Worm (Caenorhabditis elegans) whole organism, young adult: ENCODE measurements around the gene cest-32.

Source experiments
- F22D6.2 ChIP-seq: sonication (generic microtip); optimal IDR thresholded peaks from 2 replicates; lab custom pipeline; 2016; ENCODE audit warnings: mild to moderate bottlenecking, missing genetic modification characterization, missing compliant biosample characterization
- F23B12.7 ChIP-seq: sonication (generic microtip); optimal IDR thresholded peaks from 2 replicates; lab custom pipeline; 2017; ENCODE audit warnings: missing genetic modification characterization, mild to moderate bottlenecking, missing compliant biosample characterization, antibody characterized with exemption, moderate library complexity; ENCODE audit not compliant: insufficient read depth
- T07F8.4 ChIP-seq: sonication (generic microtip); optimal IDR thresholded peaks from 2 replicates; lab custom pipeline; 2016; ENCODE audit warnings: mild to moderate bottlenecking, missing genetic modification characterization, moderate library complexity, missing compliant biosample characterization
- T26A5.8 ChIP-seq: sonication (generic microtip); optimal IDR thresholded peaks from 2 replicates; lab custom pipeline; 2016; ENCODE audit warnings: missing genetic modification characterization, missing compliant biosample characterization
- Y53F4B.3 ChIP-seq: fragments of 200-800 bp; sonication (Bioruptor generic); IDR thresholded peaks from 2 replicates; pipeline ENCODE4 v1.3.6; 2022; ENCODE audit warnings: missing genetic modification reagents, missing genetic modification characterization, missing compliant biosample characterization
- Y56A3A.18 ChIP-seq: fragments of 200-800 bp; sonication (Bioruptor generic); IDR thresholded peaks from 2 replicates; pipeline ENCODE4 v1.3.6; 2022; ENCODE audit warnings: missing genetic modification reagents, missing genetic modification characterization, missing compliant biosample characterization
- Y67H2A.10 ChIP-seq: fragments of 200-800 bp; sonication (Bioruptor generic); conservative IDR thresholded peaks from 2 replicates; pipeline ENCODE4 v1.3.6; 2022; ENCODE audit warnings: missing genetic modification reagents, missing genetic modification characterization, missing compliant biosample characterization
- Y79H2A.3 ChIP-seq: fragments of 200-800 bp; sonication (Bioruptor generic); conservative IDR thresholded peaks from 2 replicates; pipeline ENCODE4 v1.3.6; 2022; ENCODE audit warnings: missing genetic modification reagents, missing genetic modification characterization, missing compliant biosample characterization
- akir-1 ChIP-seq: fragments of 200-800 bp; sonication (Bioruptor generic); optimal IDR thresholded peaks from 2 replicates; lab custom pipeline; 2018; ENCODE audit warnings: mild to moderate bottlenecking, missing genetic modification characterization, moderate library complexity, missing compliant biosample characterization
- atf-7 ChIP-seq: sonication (generic microtip); optimal IDR thresholded peaks from 2 replicates; lab custom pipeline; 2017; ENCODE audit warnings: mild to moderate bottlenecking, missing genetic modification characterization, missing compliant biosample characterization
- attf-5 ChIP-seq: fragments of 200-800 bp; sonication (Bioruptor generic); optimal IDR thresholded peaks from 2 replicates; lab custom pipeline; 2018; ENCODE audit warnings: mild to moderate bottlenecking, missing genetic modification characterization, missing compliant biosample characterization
- bed-1 ChIP-seq: fragments of 200-800 bp; sonication (Bioruptor generic); IDR thresholded peaks from 2 replicates; pipeline ENCODE4 v1.3.6; 2022; ENCODE audit warnings: missing genetic modification reagents, missing genetic modification characterization, missing compliant biosample characterization
- bed-2 ChIP-seq: fragments of 200-800 bp; sonication (Bioruptor generic); IDR thresholded peaks from 2 replicates; pipeline ENCODE4 v1.3.6; 2022; ENCODE audit warnings: missing genetic modification reagents, missing genetic modification characterization, missing compliant biosample characterization
- cebp-1 ChIP-seq, 2 experiments: fragments of 200-800 bp in 1 of 2; sonication (Bioruptor generic) in 1 of 2; sonication (generic microtip) in 1 of 2; IDR thresholded peaks in 1 of 2; optimal IDR thresholded peaks in 1 of 2; 2 replicates each; pipeline versions ENCODE4 v1.3.6 to Lab custom; 2017 to 2022; ENCODE audit warnings: missing compliant biosample characterization in 2 of 2, missing genetic modification characterization in 2 of 2, mild to moderate bottlenecking in 1 of 2, missing genetic modification reagents in 1 of 2, moderate library complexity in 1 of 2
- ceh-100 ChIP-seq: fragments of 200-800 bp; sonication (Bioruptor generic); IDR thresholded peaks from 2 replicates; pipeline ENCODE4 v1.3.6; 2022; ENCODE audit warnings: missing genetic modification reagents, missing genetic modification characterization, missing compliant biosample characterization
- ceh-91 ChIP-seq: fragments of 200-800 bp; sonication (Bioruptor generic); IDR thresholded peaks from 2 replicates; pipeline ENCODE4 v1.3.6; 2022; ENCODE audit warnings: missing genetic modification reagents, missing genetic modification characterization, missing compliant biosample characterization
- chd-7 ChIP-seq: sonication (generic microtip); optimal IDR thresholded peaks from 2 replicates; lab custom pipeline; 2016; ENCODE audit warnings: mild to moderate bottlenecking, missing genetic modification characterization, moderate library complexity, missing compliant biosample characterization
- dox-1 ChIP-seq: fragments of 200-800 bp; sonication (Bioruptor generic); IDR thresholded peaks from 2 replicates; pipeline ENCODE4 v1.3.6; 2022; ENCODE audit warnings: missing genetic modification reagents, missing genetic modification characterization, missing compliant biosample characterization
- efl-1 ChIP-seq: fragments of 150-350 bp; optimal IDR thresholded peaks from 2 replicates; lab custom pipeline; 2014; ENCODE audit warnings: missing biosample characterization, missing genetic modification reagents, missing genetic modification characterization
- egl-44 ChIP-seq: fragments of 200-800 bp; sonication (Bioruptor generic); IDR thresholded peaks from 2 replicates; pipeline ENCODE4 v1.3.6; 2022; ENCODE audit warnings: missing genetic modification reagents, missing genetic modification characterization, missing compliant biosample characterization
- ets-4 ChIP-seq: fragments of 200-800 bp; sonication (Bioruptor generic); optimal IDR thresholded peaks from 2 replicates; lab custom pipeline; 2018; ENCODE audit warnings: mild to moderate bottlenecking, missing genetic modification characterization, missing compliant biosample characterization
- hrde-1 ChIP-seq: sonication (generic microtip); optimal IDR thresholded peaks from 2 replicates; lab custom pipeline; 2016; ENCODE audit warnings: missing genetic modification characterization, mild to moderate bottlenecking, missing compliant biosample characterization, moderate library complexity, missing genotype, missing genetic modification reagents, borderline replicate concordance
- let-607 ChIP-seq, 2 experiments: fragments of 200-800 bp in 1 of 2; sonication (Bioruptor generic) in 1 of 2; sonication (generic microtip) in 1 of 2; optimal IDR thresholded peaks; 2 replicates each; lab custom pipeline; 2016 to 2018; ENCODE audit warnings: mild to moderate bottlenecking in 2 of 2, missing compliant biosample characterization in 2 of 2, missing genetic modification characterization in 2 of 2, moderate library complexity in 2 of 2, missing genotype in 1 of 2
- lin-26 ChIP-seq: fragments of 200-800 bp; sonication (Bioruptor generic); IDR thresholded peaks from 2 replicates; pipeline ENCODE4 v1.3.6; 2022; ENCODE audit warnings: missing genetic modification reagents, missing genetic modification characterization, missing compliant biosample characterization
- lin-40 ChIP-seq: sonication (generic microtip); optimal IDR thresholded peaks from 2 replicates; lab custom pipeline; 2016; ENCODE audit warnings: missing genetic modification characterization, mild to moderate bottlenecking, missing compliant biosample characterization, missing genotype, missing genetic modification reagents
- madf-3 ChIP-seq: fragments of 200-800 bp; sonication (Bioruptor generic); IDR thresholded peaks from 2 replicates; pipeline ENCODE4 v1.3.6; 2022; ENCODE audit warnings: missing genetic modification reagents, missing genetic modification characterization, missing compliant biosample characterization
- madf-6 ChIP-seq: fragments of 200-800 bp; sonication (Bioruptor generic); IDR thresholded peaks from 2 replicates; pipeline ENCODE4 v1.3.6; 2022; ENCODE audit warnings: missing genetic modification reagents, missing genetic modification characterization, missing compliant biosample characterization
- madf-8 ChIP-seq: fragments of 200-800 bp; sonication (Bioruptor generic); conservative IDR thresholded peaks from 2 replicates; pipeline ENCODE4 v1.3.6; 2022; ENCODE audit warnings: missing genetic modification reagents, missing genetic modification characterization, missing compliant biosample characterization
- nfya-2 ChIP-seq: fragments of 200-800 bp; sonication (Bioruptor generic); IDR thresholded peaks from 2 replicates; pipeline ENCODE4 v1.3.6; 2022; ENCODE audit warnings: missing genetic modification reagents, missing genetic modification characterization, missing compliant biosample characterization
- nhr-120 ChIP-seq: fragments of 200-800 bp; sonication (Bioruptor generic); IDR thresholded peaks from 2 replicates; pipeline ENCODE4 v1.3.6; 2022; ENCODE audit warnings: missing genetic modification characterization, missing compliant biosample characterization
- nhr-27 ChIP-seq: fragments of 200-800 bp; sonication (Bioruptor generic); optimal IDR thresholded peaks from 2 replicates; lab custom pipeline; 2018; ENCODE audit warnings: mild to moderate bottlenecking, missing genetic modification characterization, moderate library complexity, missing compliant biosample characterization
- nhr-90 ChIP-seq: sonication (generic microtip); optimal IDR thresholded peaks from 2 replicates; lab custom pipeline; 2016; ENCODE audit warnings: missing genotype, mild to moderate bottlenecking, missing genetic modification characterization, missing compliant biosample characterization
- pbrm-1 ChIP-seq: fragments of 200-800 bp; sonication (Bioruptor generic); IDR thresholded peaks from 2 replicates; pipeline ENCODE4 v1.3.6; 2022; ENCODE audit warnings: missing genetic modification reagents, missing genetic modification characterization, missing compliant biosample characterization
- rcor-1 ChIP-seq: fragments of 200-800 bp; sonication (Bioruptor generic); IDR thresholded peaks from 2 replicates; pipeline ENCODE4 v1.3.6; 2022; ENCODE audit warnings: missing genetic modification reagents, missing genetic modification characterization, missing compliant biosample characterization
- snpc-1.3 ChIP-seq: sonication (generic microtip); optimal IDR thresholded peaks from 2 replicates; lab custom pipeline; 2017; ENCODE audit warnings: missing genetic modification characterization, mild to moderate bottlenecking, missing compliant biosample characterization, antibody characterized with exemption, moderate library complexity, missing genotype, missing genetic modification reagents; ENCODE audit not compliant: insufficient read depth
- somi-1 ChIP-seq: fragments of 200-800 bp; sonication (Bioruptor generic); optimal IDR thresholded peaks from 2 replicates; lab custom pipeline; 2018; ENCODE audit warnings: mild to moderate bottlenecking, missing genetic modification characterization, missing compliant biosample characterization
- tbp1 ChIP-seq: fragments of 200-800 bp; sonication (Bioruptor generic); optimal IDR thresholded peaks from 2 replicates; lab custom pipeline; 2018; ENCODE audit warnings: mild to moderate bottlenecking, missing genetic modification characterization, missing compliant biosample characterization
- tlf-1 ChIP-seq: fragments of 200-800 bp; sonication (Bioruptor generic); optimal IDR thresholded peaks from 2 replicates; lab custom pipeline; 2018; ENCODE audit warnings: mild to moderate bottlenecking, missing genetic modification characterization, missing compliant biosample characterization
- xnd-1 ChIP-seq: sonication (generic microtip); optimal IDR thresholded peaks from 2 replicates; lab custom pipeline; 2016; ENCODE audit warnings: missing genotype, missing genetic modification reagents, missing genetic modification characterization, missing compliant biosample characterization
- zfh-2 ChIP-seq: fragments of 200-800 bp; sonication (Bioruptor generic); conservative IDR thresholded peaks from 2 replicates; pipeline ENCODE4 v1.3.6; 2022; ENCODE audit warnings: missing genetic modification reagents, missing genetic modification characterization, missing compliant biosample characterization
- zim-3 ChIP-seq: sonication (generic microtip); optimal IDR thresholded peaks from 2 replicates; lab custom pipeline; 2017; ENCODE audit warnings: mild to moderate bottlenecking, missing genetic modification characterization, moderate library complexity, missing compliant biosample characterization
- ztf-22 ChIP-seq: fragments of 200-800 bp; sonication (Bioruptor generic); optimal IDR thresholded peaks from 2 replicates; lab custom pipeline; 2018; ENCODE audit warnings: mild to moderate bottlenecking, missing genetic modification characterization, moderate library complexity, missing compliant biosample characterization
- ztf-25 ChIP-seq: fragments of 200-800 bp; sonication (Bioruptor generic); IDR thresholded peaks from 2 replicates; pipeline ENCODE4 v1.3.6; 2022; ENCODE audit warnings: missing genetic modification reagents, missing genetic modification characterization, missing compliant biosample characterization
- ztf-28 ChIP-seq: fragments of 200-800 bp; sonication (Bioruptor generic); IDR thresholded peaks from 2 replicates; pipeline ENCODE4 v1.3.6; 2022; ENCODE audit warnings: missing genetic modification reagents, missing genetic modification characterization, missing compliant biosample characterization
- ztf-3 ChIP-seq: fragments of 200-800 bp; sonication (Bioruptor generic); optimal IDR thresholded peaks from 2 replicates; lab custom pipeline; 2018; ENCODE audit warnings: mild to moderate bottlenecking, missing genetic modification characterization, missing compliant biosample characterization

The cest-32 gene

ce11 chrV:5198240-5198639 is 35.5 kb downstream of the cest-32 start, which contains the start of gene Y47A7.2:
Gene Y47A7.2 (minus strand): TSS chrV:5198340.
- TF ChIP-seq ztf-25 (GFP tag; lab: Robert Waterston, UW): no peak
- TF ChIP-seq madf-8 (GFP tag; lab: Robert Waterston, UW): no peak
- no peak for TF ChIP-seq tlf-1
- TF ChIP-seq somi-1 (GFP tag; lab: Kevin White, UChicago): no peak
- no peak for TF ChIP-seq Y67H2A.10 (GFP tag; lab: Robert Waterston, UW)
- no peak for TF ChIP-seq attf-5 (GFP tag; lab: Kevin White, UChicago)
- TF ChIP-seq ets-4 (GFP tag; lab: Kevin White, UChicago): no peak
- no peak for TF ChIP-seq egl-44
- TF ChIP-seq xnd-1 (tag; lab: Kevin White, UChicago): no peak
- TF ChIP-seq ztf-28: no peak
- TF ChIP-seq madf-3 (GFP tag; lab: Robert Waterston, UW): no peak
- no peak for TF ChIP-seq akir-1
- TF ChIP-seq ztf-22 (GFP tag; lab: Kevin White, UChicago): no peak
- no peak for TF ChIP-seq bed-2 (GFP tag; lab: Robert Waterston, UW)
- TF ChIP-seq lin-40 (tag; lab: Kevin White, UChicago): no peak
- no peak for TF ChIP-seq bed-1 (GFP tag; lab: Robert Waterston, UW)
- no peak for TF ChIP-seq nhr-90 (tag; lab: Kevin White, UChicago)
- TF ChIP-seq rcor-1: no peak
- no peak for TF ChIP-seq T07F8.4
- TF ChIP-seq Y79H2A.3: no peak

ce11 chrV:5194508-5194907 is 39.2 kb downstream of the cest-32 start, which contains the start of gene abu-8:
Gene abu-8 (minus strand): TSS chrV:5194608.
- TF ChIP-seq efl-1 (GFP tag; lab: Kevin White, UChicago) (no peak), madf-6 (GFP tag; lab: Robert Waterston, UW) (no peak), nhr-120 (GFP tag; lab: Robert Waterston, UW) (no peak), nfya-2 (GFP tag; lab: Robert Waterston, UW) (no peak), zim-3 (tag; lab: Kevin White, UChicago) (no peak), zfh-2 (no peak), snpc-1.3 (tag; lab: Kevin White, UChicago) (no peak), lin-40 (tag; lab: Kevin White, UChicago) (no peak)

- TF ChIP-seq cebp-1 (GFP tag; IDR thresholded peaks at IDR 0.05; lab: Robert Waterston, UW): no peak
- TF ChIP-seq cebp-1 (tag; optimal IDR thresholded peaks at IDR 0.05; lab: Kevin White, UChicago): peak; percentile 34
- no peak for TF ChIP-seq ceh-91
- TF ChIP-seq F23B12.7 (tag; lab: Kevin White, UChicago): no peak
- no peak for TF ChIP-seq nfya-2 (GFP tag; lab: Robert Waterston, UW)
- no peak for TF ChIP-seq chd-7 (tag; lab: Kevin White, UChicago)
- no peak for TF ChIP-seq nhr-27 (tag; lab: Kevin White, UChicago)
- no peak for TF ChIP-seq Y53F4B.3 (GFP tag; lab: Robert Waterston, UW)
- TF ChIP-seq atf-7 (tag; lab: Kevin White, UChicago): peak; percentile 26
- no peak for TF ChIP-seq F22D6.2 (tag; lab: Kevin White, UChicago)
- no peak for TF ChIP-seq T26A5.8 (tag; lab: Kevin White, UChicago)
- no peak for TF ChIP-seq dox-1
- peak in 1 of 2 experiments; percentile 30 for TF ChIP-seq let-607 (tag; optimal IDR thresholded peaks at IDR 0.05; lab: Kevin White, UChicago)
- no peak for TF ChIP-seq Y79H2A.3
- no peak for TF ChIP-seq T07F8.4
- no peak for TF ChIP-seq ceh-100
- TF ChIP-seq tbp1 (GFP tag; lab: Kevin White, UChicago): peak; percentile 8
- no peak for TF ChIP-seq lin-26 (GFP tag; lab: Robert Waterston, UW)
- TF ChIP-seq nhr-120 (GFP tag; lab: Robert Waterston, UW): no peak
- no peak for TF ChIP-seq Y56A3A.18 (GFP tag; lab: Robert Waterston, UW)
- no peak for TF ChIP-seq ztf-3 (GFP tag; lab: Kevin White, UChicago)
- no peak for TF ChIP-seq pbrm-1 (GFP tag; lab: Robert Waterston, UW)
- no peak for TF ChIP-seq hrde-1 (tag; lab: Kevin White, UChicago)
Observed at ce11 chrV:5192501-5192900, 41.2 kb downstream of the cest-32 start, which contains the start of gene C03A7.13. Gene C03A7.13 (minus strand): TSS chrV:5192543.
